Fruit fly (Drosophila melanogaster): ENCODE results near the gene Corp.

Gene Corp

dm6 chrX:8273799-8274484 is 2.7 kb upstream of the Corp start, which contains the start of gene CG15343 (continued):
- no peak for TF ChIP-seq btn (GFP tag; optimal IDR thresholded peaks at IDR 0.05)
- no peak for TF ChIP-seq Hand (GFP tag; optimal IDR thresholded peaks at IDR 0.05)
- TF ChIP-seq CG7556 (GFP tag; optimal IDR thresholded peaks at IDR 0.05), result no peak
- TF ChIP-seq CG11085 (GFP tag; IDR thresholded peaks at IDR 0.05), result 0 out of 2 replicates have a peak, but pooled peaks have one; percentile 10
- no peak for TF ChIP-seq Hr78 (GFP tag; optimal IDR thresholded peaks at IDR 0.05)
- TF ChIP-seq CG7745 (tag; optimal IDR thresholded peaks at IDR 0.05), result no peak
- TF ChIP-seq repo (GFP tag; optimal IDR thresholded peaks at IDR 0.05), result no peak
- TF ChIP-seq zfh1 (GFP tag; IDR thresholded peaks at IDR 0.05), result 0 out of 3 replicates have a peak, but pooled peaks have one; percentile 41
- peak in 1 of 2 experiments; percentile 21 for TF ChIP-seq chif (GFP tag; optimal IDR thresholded peaks at IDR 0.05)
- TF ChIP-seq CG12071 (GFP tag; optimal IDR thresholded peaks at IDR 0.05), result no peak
- TF ChIP-seq ssp (GFP tag; IDR thresholded peaks at IDR 0.05), result no peak
- no peak for TF ChIP-seq ewg (GFP tag; optimal IDR thresholded peaks at IDR 0.05)
- TF ChIP-seq pfk (GFP tag; optimal IDR thresholded peaks at IDR 0.05), result no peak
- peak; percentile 32 for TF ChIP-seq lab (GFP tag; optimal IDR thresholded peaks at IDR 0.05)
- no peak for TF ChIP-seq CG33557 (GFP tag; optimal IDR thresholded peaks at IDR 0.05)
- peak; percentile 5 for TF ChIP-seq CG12391 (tag; optimal IDR thresholded peaks at IDR 0.05)
- TF ChIP-seq CG16813 (GFP tag; IDR thresholded peaks at IDR 0.05; ENCODE audit: partially characterized antibody), result peak; percentile 6; the same call in 1 of the 3 replicates
- no peak for TF ChIP-seq pzg (GFP tag; optimal IDR thresholded peaks at IDR 0.05)
- TF ChIP-seq CG9817 (tag; optimal IDR thresholded peaks at IDR 0.05), result no peak
- TF ChIP-seq HLH54F (GFP tag; optimal IDR thresholded peaks at IDR 0.05), result peak; percentile 45
- TF ChIP-seq CG14441 (GFP tag; IDR thresholded peaks at IDR 0.05), result peak; percentile 37; the same call in 1 of the 2 replicates
- peak; percentile 15; the same call in 1 of the 2 replicates for TF ChIP-seq onecut (GFP tag; IDR thresholded peaks at IDR 0.05)
- no peak for TF ChIP-seq jumu (GFP tag; optimal IDR thresholded peaks at IDR 0.05)
- peak; percentile 74 for TF ChIP-seq CG32532 (GFP tag; IDR thresholded peaks at IDR 0.05)
- peak; percentile 47 for TF ChIP-seq gem (tag; optimal IDR thresholded peaks at IDR 0.05)
- peak; percentile 28 for TF ChIP-seq CG5245 (GFP tag; optimal IDR thresholded peaks at IDR 0.05)
- 0 out of 2 replicates have a peak, but pooled peaks have one; percentile 28 for TF ChIP-seq CG32767 (GFP tag; IDR thresholded peaks at IDR 0.05)
- no peak for TF ChIP-seq fd3F (GFP tag; optimal IDR thresholded peaks at IDR 0.05)
- TF ChIP-seq CG4854 (GFP tag; optimal IDR thresholded peaks at IDR 0.05), result no peak
- no peak for TF ChIP-seq CG10431 (GFP tag; optimal IDR thresholded peaks at IDR 0.05)
- no peak for TF ChIP-seq crp (GFP tag; optimal IDR thresholded peaks at IDR 0.05)
- TF ChIP-seq Bdp1 (GFP tag; optimal IDR thresholded peaks at IDR 0.05), result no peak
- no peak for TF ChIP-seq GATAe (GFP tag; conservative IDR thresholded peaks at IDR 0.05)
- peak; percentile 11; the same call in 1 of the 2 replicates for TF ChIP-seq sisA (GFP tag; IDR thresholded peaks at IDR 0.05)
- peak; percentile 11 for TF ChIP-seq CG12155 (GFP tag; optimal IDR thresholded peaks at IDR 0.05)
- TF ChIP-seq HLH3B (GFP tag; IDR thresholded peaks at IDR 0.05), result no peak
- no peak for TF ChIP-seq CG5180 (GFP tag; optimal IDR thresholded peaks at IDR 0.05)
- TF ChIP-seq slbo (GFP tag; IDR thresholded peaks at IDR 0.05), result peak; percentile 74
- no peak for TF ChIP-seq CG8281 (tag; optimal IDR thresholded peaks at IDR 0.05)
- peak; percentile 39; the same call in 1 of the 2 replicates for TF ChIP-seq E2f1 (GFP tag; IDR thresholded peaks at IDR 0.05)
- TF ChIP-seq unc-4 (GFP tag; IDR thresholded peaks at IDR 0.05; ENCODE audit: partially characterized antibody), result no peak
- peak; percentile 45 for TF ChIP-seq CG11504 (tag; optimal IDR thresholded peaks at IDR 0.05)
- TF ChIP-seq wdn (GFP tag; IDR thresholded peaks at IDR 0.05), result 0 out of 2 replicates have a peak, but pooled peaks have one; percentile 32
- TF ChIP-seq CG16779 (GFP tag; IDR thresholded peaks at IDR 0.05), result no peak
- TF ChIP-seq vfl (GFP tag; optimal IDR thresholded peaks at IDR 0.05), result no peak
- no peak for TF ChIP-seq Sin3A (optimal IDR thresholded peaks at IDR 0.05)
- TF ChIP-seq CG18599 (GFP tag; optimal IDR thresholded peaks at IDR 0.05), result peak; percentile 18
- TF ChIP-seq Dp (GFP tag; optimal IDR thresholded peaks at IDR 0.05), result no peak
- TF ChIP-seq br (optimal IDR thresholded peaks at IDR 0.05), result no peak
